Worm (Caenorhabditis elegans) whole organism, L4 larva: ENCODE data around the gene baf-1.

Experiments used
- F10B5.3 ChIP-seq: sonication (generic microtip); optimal IDR thresholded peaks from 2 replicates; lab custom pipeline; 2016; ENCODE audit warnings: mild to moderate bottlenecking, missing genetic modification characterization, missing compliant biosample characterization
- F44E2.7 ChIP-seq: fragments of 200-800 bp; sonication (Bioruptor generic); IDR thresholded peaks from 2 replicates; pipeline ENCODE4 v2.1.2; 2022; ENCODE audit warnings: missing genetic modification characterization, missing compliant biosample characterization
- R02D3.7 ChIP-seq: fragments of 150-350 bp; sonication (generic microtip); optimal IDR thresholded peaks from 3 replicates; lab custom pipeline; 2014; ENCODE audit warnings: missing biosample characterization, missing genetic modification characterization
- T20F7.1 ChIP-seq: fragments of 200-800 bp; sonication (Bioruptor generic); optimal IDR thresholded peaks from 2 replicates; lab custom pipeline; 2018; ENCODE audit warnings: mild to moderate bottlenecking, missing genetic modification characterization, missing compliant biosample characterization
- Y48G9A.11 ChIP-seq: fragments of 200-800 bp; sonication (Bioruptor generic); IDR thresholded peaks from 2 replicates; pipeline ENCODE4 v1.3.6; 2022; ENCODE audit warnings: missing genetic modification reagents, missing genetic modification characterization, missing compliant biosample characterization
- Y5F2A.4 ChIP-seq: fragments of 200-800 bp; sonication (Bioruptor generic); optimal IDR thresholded peaks from 2 replicates; lab custom pipeline; 2018; ENCODE audit warnings: mild to moderate bottlenecking, missing genetic modification characterization, missing compliant biosample characterization
- ZK337.2 ChIP-seq: fragments of 200-800 bp; sonication (Bioruptor generic); IDR thresholded peaks from 2 replicates; pipeline ENCODE4 v1.3.6; 2022; ENCODE audit warnings: missing genetic modification reagents, missing genetic modification characterization, missing compliant biosample characterization
- aha-1 ChIP-seq: fragments of 150-350 bp; peaks from one replicate; lab custom pipeline; 2014; ENCODE audit warnings: missing biosample characterization, missing genetic modification characterization
- ama-1 ChIP-seq: fragments of 150-350 bp; optimal IDR thresholded peaks from 2 replicates; lab custom pipeline; 2014; ENCODE audit warnings: inconsistent platforms, mixed read lengths
- arid-1 ChIP-seq: fragments of 200-800 bp; sonication (Bioruptor generic); conservative IDR thresholded peaks from 2 replicates; pipeline ENCODE4 v1.3.6; 2022; ENCODE audit warnings: missing genetic modification reagents, missing genetic modification characterization, missing compliant biosample characterization
- ceh-32 ChIP-seq: sonication (generic microtip); optimal IDR thresholded peaks from 2 replicates; lab custom pipeline; 2016; ENCODE audit warnings: mild to moderate bottlenecking, missing genetic modification characterization, missing compliant biosample characterization; ENCODE audit not compliant: poor library complexity
- ceh-44 ChIP-seq: fragments of 200-800 bp; sonication (Bioruptor generic); IDR thresholded peaks from 2 replicates; pipeline ENCODE4 v1.3.6; 2022; ENCODE audit warnings: missing genetic modification reagents, missing genetic modification characterization, missing compliant biosample characterization
- ceh-82 ChIP-seq: sonication (generic microtip); optimal IDR thresholded peaks from 2 replicates; lab custom pipeline; 2017; ENCODE audit warnings: missing biosample characterization, missing genetic modification characterization
- ces-1 ChIP-seq: fragments of 150-350 bp; sonication (generic microtip); optimal IDR thresholded peaks from 4 replicates; lab custom pipeline; 2014; ENCODE audit warnings: missing biosample characterization, missing genetic modification reagents, missing genetic modification characterization
- cey-2 ChIP-seq: sonication (generic microtip); optimal IDR thresholded peaks from 3 replicates; lab custom pipeline; 2017; ENCODE audit warnings: missing genetic modification characterization, mild to moderate bottlenecking, missing compliant biosample characterization, antibody characterized with exemption, borderline replicate concordance; ENCODE audit not compliant: insufficient read depth
- daf-8 ChIP-seq: fragments of 200-800 bp; sonication (Bioruptor generic); IDR thresholded peaks from 2 replicates; pipeline ENCODE4 v1.3.6; 2022; ENCODE audit warnings: missing genetic modification characterization, missing compliant biosample characterization
- dmd-6 ChIP-seq: fragments of 200-800 bp; sonication (Bioruptor generic); IDR thresholded peaks from 2 replicates; pipeline ENCODE4 v1.3.6; 2022; ENCODE audit warnings: missing genetic modification reagents, missing genetic modification characterization, missing compliant biosample characterization
- dmd-8 ChIP-seq: fragments of 200-800 bp; sonication (Bioruptor generic); IDR thresholded peaks from 2 replicates; pipeline ENCODE4 v1.3.6; 2022; ENCODE audit warnings: missing genetic modification characterization, missing compliant biosample characterization
- duxl-1 ChIP-seq: sonication (generic microtip); optimal IDR thresholded peaks from 2 replicates; lab custom pipeline; 2016; ENCODE audit warnings: mild to moderate bottlenecking, missing genetic modification characterization, moderate library complexity, missing compliant biosample characterization; ENCODE audit not compliant: poor library complexity
- dve-1 ChIP-seq: sonication (generic microtip); optimal IDR thresholded peaks from 2 replicates; lab custom pipeline; 2017; ENCODE audit warnings: antibody characterized with exemption, mild to moderate bottlenecking, missing genetic modification characterization, missing compliant biosample characterization; ENCODE audit not compliant: insufficient read depth
- fkh-10 ChIP-seq: fragments of 150-350 bp; optimal IDR thresholded peaks from 2 replicates; lab custom pipeline; 2014; ENCODE audit warnings: missing biosample characterization, missing genetic modification reagents, missing genetic modification characterization
- gei-8 ChIP-seq: fragments of 200-800 bp; sonication (Bioruptor generic); optimal IDR thresholded peaks from 2 replicates; lab custom pipeline; 2018; ENCODE audit warnings: mild to moderate bottlenecking, missing genetic modification characterization, missing compliant biosample characterization
- hif-1 ChIP-seq, 2 experiments: sonication (generic microtip); optimal IDR thresholded peaks; 2 replicates each; lab custom pipeline; 2016 to 2017; ENCODE audit warnings: missing compliant biosample characterization in 2 of 2, missing genetic modification characterization in 2 of 2, missing genetic modification reagents in 2 of 2, missing genotype in 2 of 2, mild to moderate bottlenecking in 1 of 2
- hmg-1.1 ChIP-seq: fragments of 200-800 bp; sonication (Bioruptor generic); IDR thresholded peaks from 2 replicates; pipeline ENCODE4 v1.3.6; 2022; ENCODE audit warnings: missing genetic modification reagents, missing genetic modification characterization, missing compliant biosample characterization
- lim-7 ChIP-seq: fragments of 200-800 bp; sonication (Bioruptor generic); IDR thresholded peaks from 2 replicates; pipeline ENCODE4 v1.3.6; 2022; ENCODE audit warnings: missing genetic modification characterization, missing compliant biosample characterization
- lin-38 ChIP-seq: fragments of 200-800 bp; sonication (Bioruptor generic); IDR thresholded peaks from 2 replicates; pipeline ENCODE4 v1.3.6; 2022; ENCODE audit warnings: missing genetic modification reagents, missing genetic modification characterization, missing compliant biosample characterization
- lin-39 ChIP-seq: fragments of 150-350 bp; optimal IDR thresholded peaks from 2 replicates; lab custom pipeline; 2014; ENCODE audit warnings: missing biosample characterization, missing genetic modification reagents, missing genetic modification characterization
- lir-3 ChIP-seq: sonication (generic microtip); optimal IDR thresholded peaks from 2 replicates; lab custom pipeline; 2016; ENCODE audit warnings: mild to moderate bottlenecking, missing genetic modification characterization, missing compliant biosample characterization
- lsy-2 ChIP-seq, 2 experiments: fragments of 150-350 bp in 1 of 2; sonication (generic microtip) in 1 of 2; optimal IDR thresholded peaks; 2 replicates each; lab custom pipeline; 2014 to 2017; ENCODE audit warnings: missing biosample characterization in 2 of 2, missing genetic modification characterization in 2 of 2
- madf-5 ChIP-seq, 2 experiments: fragments of 200-800 bp; sonication (Bioruptor generic); IDR thresholded peaks; 2 replicates each; pipeline ENCODE4 v1.3.6; 2022; ENCODE audit warnings: missing compliant biosample characterization in 2 of 2, missing genetic modification characterization in 2 of 2
- madf-9 ChIP-seq: fragments of 200-800 bp; sonication (Bioruptor generic); conservative IDR thresholded peaks from 2 replicates; pipeline ENCODE4 v1.3.6; 2022; ENCODE audit warnings: missing genetic modification reagents, missing genetic modification characterization, missing compliant biosample characterization
- mdl-1 ChIP-seq, 2 experiments: fragments of 150-350 bp in 1 of 2; sonication (generic microtip) in 1 of 2; optimal IDR thresholded peaks; 2 replicates each; lab custom pipeline; 2014 to 2017; ENCODE audit warnings: missing biosample characterization in 2 of 2, missing genetic modification characterization in 2 of 2
- mdt-29 ChIP-seq: fragments of 200-800 bp; sonication (Bioruptor generic); IDR thresholded peaks from 2 replicates; pipeline ENCODE4 v1.3.6; 2022; ENCODE audit warnings: missing genetic modification reagents, missing genetic modification characterization, missing compliant biosample characterization
- nhr-11 ChIP-seq: fragments of 150-350 bp; optimal IDR thresholded peaks from 2 replicates; lab custom pipeline; 2014; ENCODE audit warnings: missing biosample characterization, missing genetic modification characterization
- nhr-111 ChIP-seq: fragments of 200-800 bp; sonication (Bioruptor generic); optimal IDR thresholded peaks from 2 replicates; lab custom pipeline; 2018; ENCODE audit warnings: mild to moderate bottlenecking, missing genetic modification characterization, missing compliant biosample characterization
- nhr-237 ChIP-seq: sonication (generic microtip); optimal IDR thresholded peaks from 2 replicates; lab custom pipeline; 2017; ENCODE audit warnings: missing biosample characterization, missing genetic modification characterization
- nhr-25 ChIP-seq: sonication (generic microtip); optimal IDR thresholded peaks from 2 replicates; lab custom pipeline; 2017; ENCODE audit warnings: missing genetic modification characterization, mild to moderate bottlenecking, missing compliant biosample characterization, antibody characterized with exemption, moderate library complexity, borderline replicate concordance; ENCODE audit not compliant: insufficient read depth
- nhr-41 ChIP-seq: fragments of 200-800 bp; sonication (Bioruptor generic); IDR thresholded peaks from 2 replicates; pipeline ENCODE4 v1.3.6; 2022; ENCODE audit warnings: missing genetic modification reagents, missing genetic modification characterization, missing compliant biosample characterization
- nhr-48 ChIP-seq: sonication (generic microtip); optimal IDR thresholded peaks from 2 replicates; lab custom pipeline; 2016; ENCODE audit warnings: mild to moderate bottlenecking, missing genetic modification characterization, missing compliant biosample characterization
- nhr-6 ChIP-seq: fragments of 150-350 bp; optimal IDR thresholded peaks from 2 replicates; lab custom pipeline; 2014; ENCODE audit warnings: missing biosample characterization, missing genetic modification characterization
- set-16 ChIP-seq: fragments of 200-800 bp; sonication (Bioruptor generic); IDR thresholded peaks from 2 replicates; pipeline ENCODE4 v1.3.6; 2022; ENCODE audit warnings: missing genetic modification reagents, missing genetic modification characterization, missing compliant biosample characterization
- skn-1 ChIP-seq: fragments of 150-350 bp; optimal IDR thresholded peaks from 2 replicates; lab custom pipeline; 2014; ENCODE audit warnings: missing biosample characterization, missing genetic modification characterization
- snpc-4 ChIP-seq: fragments of 150-350 bp; optimal IDR thresholded peaks from 2 replicates; lab custom pipeline; 2014; ENCODE audit warnings: missing biosample characterization, missing genetic modification characterization
- spr-1 ChIP-seq: sonication (generic microtip); optimal IDR thresholded peaks from 2 replicates; lab custom pipeline; 2016; ENCODE audit warnings: mild to moderate bottlenecking, missing genetic modification characterization, missing compliant biosample characterization
- spr-3 ChIP-seq: fragments of 200-800 bp; sonication (Bioruptor generic); optimal IDR thresholded peaks from 2 replicates; lab custom pipeline; 2018; ENCODE audit warnings: mild to moderate bottlenecking, missing genetic modification characterization, missing compliant biosample characterization
- tag-97 ChIP-seq: fragments of 200-800 bp; sonication (Bioruptor generic); IDR thresholded peaks from 2 replicates; pipeline ENCODE4 v1.3.6; 2022; ENCODE audit warnings: missing genetic modification characterization, missing compliant biosample characterization
- tra-1 ChIP-seq: fragments of 200-800 bp; sonication (Bioruptor generic); IDR thresholded peaks from 2 replicates; pipeline ENCODE4 v1.3.6; 2022; ENCODE audit warnings: missing genetic modification reagents, missing genetic modification characterization, missing compliant biosample characterization
- unc-130 ChIP-seq: sonication (generic microtip); optimal IDR thresholded peaks from 2 replicates; lab custom pipeline; 2016; ENCODE audit warnings: missing genetic modification reagents, missing genetic modification characterization, missing compliant biosample characterization
- unc-39 ChIP-seq: sonication (generic microtip); optimal IDR thresholded peaks from 2 replicates; lab custom pipeline; 2017; ENCODE audit warnings: missing biosample characterization, missing genetic modification characterization
- unc-62 ChIP-seq, 3 experiments: fragments of 150-350 bp in 1 of 3; sonication (generic microtip); optimal IDR thresholded peaks in 2 of 3; peaks in 1 of 3; 1 replicate in 1 of 3; 2 replicates in 2 of 3; lab custom pipeline; 2014 to 2017; ENCODE audit warnings: missing biosample characterization in 3 of 3, missing genetic modification characterization in 3 of 3, missing genetic modification reagents in 3 of 3, missing genotype in 1 of 3
- zip-2 ChIP-seq: fragments of 150-350 bp; optimal IDR thresholded peaks from 2 replicates; lab custom pipeline; 2014; ENCODE audit warnings: missing biosample characterization, missing genetic modification characterization

baf-1 gene

DNA sequence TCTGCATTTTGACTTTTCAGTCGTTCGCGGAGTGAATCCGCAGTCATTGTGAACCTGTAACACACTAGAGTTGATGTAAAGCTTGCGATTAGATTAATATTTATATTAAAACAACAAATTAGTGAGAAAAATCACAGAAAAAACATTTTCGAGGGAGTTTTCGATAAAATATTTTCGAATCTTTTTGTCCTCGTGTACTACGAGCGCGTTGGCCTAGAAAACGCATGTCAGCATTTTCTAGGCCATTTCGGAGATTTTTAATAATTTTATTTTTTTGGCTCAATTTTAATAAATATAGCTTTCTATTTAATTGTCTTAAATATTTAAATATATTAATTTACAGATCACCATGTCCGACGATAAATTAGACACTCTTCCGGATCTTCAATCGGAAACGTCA, 1.8 kb upstream of the baf-1 start, which contains the start of gene B0464.9 (continued):
- no peak for TF ChIP-seq fkh-10 (GFP tag; lab: Kevin White, UChicago)
- TF ChIP-seq madf-5 (GFP tag; IDR thresholded peaks at IDR 0.05; lab: Robert Waterston, UW): no peak
- no peak for TF ChIP-seq nhr-11 (tag; lab: Kevin White, UChicago)
- no peak for TF ChIP-seq hmg-1.1
- no peak for TF ChIP-seq mdl-1 (tag; optimal IDR thresholded peaks at IDR 0.05; lab: Kevin White, UChicago)
- no peak for TF ChIP-seq nhr-6 (tag; lab: Kevin White, UChicago)
- TF ChIP-seq madf-9 (GFP tag; lab: Robert Waterston, UW): no peak
- TF ChIP-seq T20F7.1 (GFP tag; lab: Kevin White, UChicago): no peak
- no peak for TF ChIP-seq lin-39 (tag; lab: Kevin White, UChicago)
- no peak for TF ChIP-seq F44E2.7 (GFP tag; lab: Robert Waterston, UW)
- no peak for TF ChIP-seq ZK337.2 (GFP tag; lab: Robert Waterston, UW)
- TF ChIP-seq nhr-41: no peak
- no peak for TF ChIP-seq set-16 (GFP tag; lab: Robert Waterston, UW)
- no peak for TF ChIP-seq tag-97
- TF ChIP-seq cey-2 (tag; lab: Kevin White, UChicago): no peak
- peak; percentile 85 for TF ChIP-seq unc-130
- no peak for TF ChIP-seq ces-1 (GFP tag; lab: Kevin White, UChicago)
- TF ChIP-seq snpc-4 (tag; lab: Kevin White, UChicago): no peak
- TF ChIP-seq daf-8 (GFP tag; lab: Robert Waterston, UW): no peak
- no peak for TF ChIP-seq R02D3.7 (tag; lab: Kevin White, UChicago)
- peak; percentile 40 for TF ChIP-seq dmd-6 (GFP tag; lab: Robert Waterston, UW)
- TF ChIP-seq unc-62 (GFP tag; optimal IDR thresholded peaks at IDR 0.05 in 1 of 2; lab: Kevin White, UChicago): no peak
- no peak for TF ChIP-seq unc-62 (tag; optimal IDR thresholded peaks at IDR 0.05; lab: Kevin White, UChicago)
- no peak for TF ChIP-seq ceh-44 (GFP tag; lab: Robert Waterston, UW)
- no peak for TF ChIP-seq gei-8 (GFP tag; lab: Kevin White, UChicago)
- TF ChIP-seq tra-1 (GFP tag; lab: Robert Waterston, UW): no peak
- peak; percentile 68 for TF ChIP-seq duxl-1 (tag; lab: Kevin White, UChicago)
- TF ChIP-seq nhr-48: no peak
- TF ChIP-seq ceh-32 (tag; lab: Kevin White, UChicago): no peak
- TF ChIP-seq dve-1: peak; percentile 51
- TF ChIP-seq dmd-8: no peak
- no peak for TF ChIP-seq F10B5.3 (tag; lab: Kevin White, UChicago)
- no peak for TF ChIP-seq nhr-111 (GFP tag; lab: Kevin White, UChicago)
- TF ChIP-seq lir-3: no peak
- no peak for TF ChIP-seq zip-2 (tag; lab: Kevin White, UChicago)
- TF ChIP-seq spr-3 (GFP tag; lab: Kevin White, UChicago): no peak
- TF ChIP-seq arid-1 (GFP tag; lab: Robert Waterston, UW): no peak
- TF ChIP-seq nhr-25 (tag; lab: Kevin White, UChicago): no peak
- TF ChIP-seq lim-7 (GFP tag; lab: Robert Waterston, UW): no peak
- no peak for TF ChIP-seq aha-1 (tag; lab: Kevin White, UChicago)
- TF ChIP-seq hif-1 (tag; optimal IDR thresholded peaks at IDR 0.05; lab: Kevin White, UChicago): peak in 1 of 2 experiments; percentile 78
- TF ChIP-seq ama-1 (lab: Kevin White, UChicago): no peak
- TF ChIP-seq lin-38 (GFP tag; lab: Robert Waterston, UW): peak; percentile 77
- no peak for TF ChIP-seq skn-1 (tag; lab: Kevin White, UChicago)
- no peak for TF ChIP-seq ceh-82 (tag; lab: Kevin White, UChicago)
- no peak for TF ChIP-seq spr-1
- TF ChIP-seq mdt-29: no peak
- peak in 1 of 2 experiments; percentile 80 for TF ChIP-seq lsy-2 (tag; optimal IDR thresholded peaks at IDR 0.05; lab: Kevin White, UChicago)
- TF ChIP-seq Y48G9A.11 (GFP tag; lab: Robert Waterston, UW): no peak
- TF ChIP-seq Y5F2A.4 (GFP tag; lab: Kevin White, UChicago): no peak
- no peak for TF ChIP-seq unc-39 (tag; lab: Kevin White, UChicago)
- no peak for TF ChIP-seq nhr-237 (tag; lab: Kevin White, UChicago)
